Fruit fly (Drosophila melanogaster): Measurements from ENCODE around the gene muc.

DNA sequence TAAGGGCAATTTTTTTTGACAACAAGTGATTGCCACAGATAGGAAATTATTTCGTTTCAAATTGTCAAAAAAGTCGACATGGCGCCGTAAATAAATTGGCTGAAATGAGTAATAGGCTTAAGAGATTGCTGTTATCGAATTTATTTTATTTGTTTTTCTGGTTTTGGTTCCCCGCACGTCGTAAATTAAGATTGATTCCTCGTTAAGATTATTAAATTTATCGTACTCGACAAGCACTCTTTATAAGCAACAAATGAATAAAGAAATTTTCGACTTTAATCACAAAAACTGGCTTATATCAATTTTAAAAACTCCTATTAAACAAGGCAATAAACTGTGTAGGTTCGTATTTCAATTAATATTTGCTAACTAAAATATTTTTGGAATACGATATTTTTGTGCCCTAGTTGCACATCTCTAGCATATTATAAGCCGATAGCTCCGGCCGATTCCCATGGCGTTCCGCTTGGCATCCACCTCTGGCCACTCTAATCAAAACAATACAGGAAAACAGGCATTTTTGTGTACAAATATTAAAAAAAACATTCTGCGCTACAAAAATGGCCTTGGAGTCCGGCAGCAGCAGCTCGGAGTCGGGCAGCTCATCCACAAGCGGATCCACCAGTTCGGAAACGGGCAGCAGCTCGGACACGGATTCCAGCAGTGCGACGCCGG, 14.6 kb upstream of the muc start, which contains the start of gene chm:
- TF ChIP-seq CG4360 (GFP tag; IDR thresholded peaks at IDR 0.05), result 0 out of 2 replicates have a peak, but pooled peaks have one; percentile 5
- TF ChIP-seq schlank (tag; optimal IDR thresholded peaks at IDR 0.05), result no peak
- no peak for TF ChIP-seq Sox102F (GFP tag; optimal IDR thresholded peaks at IDR 0.05)
- peak; percentile 82 for TF ChIP-seq inv (GFP tag; IDR thresholded peaks at IDR 0.05; ENCODE audit: partially characterized antibody)
- no peak for TF ChIP-seq chn (GFP tag; optimal IDR thresholded peaks at IDR 0.05)
- TF ChIP-seq ttk (GFP tag; IDR thresholded peaks at IDR 0.05), result no peak
- TF ChIP-seq CG16813 (GFP tag; IDR thresholded peaks at IDR 0.05; ENCODE audit: partially characterized antibody), result peak; percentile 90
- TF ChIP-seq CG1529 (GFP tag; optimal IDR thresholded peaks at IDR 0.05), result no peak
- TF ChIP-seq CG8765 (GFP tag; IDR thresholded peaks at IDR 0.05), result no peak

Data from whole organism, embryonic.